Worm (Caenorhabditis elegans) whole organism, L1 larva: ENCODE data around the gene slc-17.7.
A peak's percentile ranks its signal among the peaks of the same experiment; 100 is the strongest.

ENCODE experiments used
- C04F5.9 ChIP-seq: sonication (generic microtip); optimal IDR thresholded peaks from 2 replicates; lab custom pipeline; 2016; ENCODE audit warnings: missing genetic modification characterization, missing compliant biosample characterization
- C16A3.4 ChIP-seq: fragments of 150-350 bp; optimal IDR thresholded peaks from 2 replicates; lab custom pipeline; 2014; ENCODE audit warnings: missing biosample characterization, missing genetic modification characterization
- F16B12.6 ChIP-seq: fragments of 150-350 bp; optimal IDR thresholded peaks from 2 replicates; lab custom pipeline; 2014; ENCODE audit warnings: missing biosample characterization, missing genetic modification characterization
- Y116A8C.19 ChIP-seq: sonication (generic microtip); optimal IDR thresholded peaks from 2 replicates; lab custom pipeline; 2016; ENCODE audit warnings: missing compliant biosample characterization, missing genetic modification characterization, borderline replicate concordance
- ceh-82 ChIP-seq, 3 experiments: fragments of 150-350 bp in 1 of 3; sonication (generic microtip) in 2 of 3; optimal IDR thresholded peaks; 2 replicates each; lab custom pipeline; 2014 to 2017; ENCODE audit warnings: missing biosample characterization in 3 of 3, missing genetic modification characterization in 3 of 3
- ceh-88 ChIP-seq: fragments of 200-800 bp; sonication (Bioruptor generic); IDR thresholded peaks from 2 replicates; pipeline ENCODE4 v1.3.6; 2022; ENCODE audit warnings: missing genetic modification characterization, missing compliant biosample characterization
- ceh-90 ChIP-seq: sonication (generic microtip); optimal IDR thresholded peaks from 2 replicates; lab custom pipeline; 2016; ENCODE audit warnings: missing genetic modification characterization, missing compliant biosample characterization
- dsc-1 ChIP-seq: sonication (generic microtip); optimal IDR thresholded peaks from 2 replicates; lab custom pipeline; 2016; ENCODE audit warnings: mild to moderate bottlenecking, missing genetic modification characterization, missing compliant biosample characterization
- efl-3 ChIP-seq: fragments of 200-800 bp; sonication (Bioruptor generic); optimal IDR thresholded peaks from 2 replicates; lab custom pipeline; 2018; ENCODE audit warnings: mild to moderate bottlenecking, missing genetic modification characterization, missing compliant biosample characterization
- egl-13 ChIP-seq: sonication (generic microtip); optimal IDR thresholded peaks from 2 replicates; lab custom pipeline; 2016; ENCODE audit warnings: missing genotype, missing genetic modification reagents, missing genetic modification characterization, missing compliant biosample characterization
- elt-2 ChIP-seq: sonication (generic microtip); optimal IDR thresholded peaks from 2 replicates; lab custom pipeline; 2016; ENCODE audit warnings: missing genetic modification characterization, mild to moderate bottlenecking, inconsistent platforms, missing compliant biosample characterization, missing genetic modification reagents
- ets-5 ChIP-seq: fragments of 200-800 bp; sonication (Bioruptor generic); IDR thresholded peaks from 2 replicates; pipeline ENCODE4 v1.3.6; 2022; ENCODE audit warnings: missing genetic modification characterization, missing compliant biosample characterization
- fkh-4 ChIP-seq: sonication (generic microtip); optimal IDR thresholded peaks from 2 replicates; lab custom pipeline; 2016; ENCODE audit warnings: missing compliant biosample characterization, missing genetic modification characterization, borderline replicate concordance
- fkh-8 ChIP-seq: sonication (generic microtip); optimal IDR thresholded peaks from 2 replicates; lab custom pipeline; 2016; ENCODE audit warnings: mild to moderate bottlenecking, missing genetic modification characterization, missing compliant biosample characterization
- fos-1 ChIP-seq: fragments of 150-350 bp; optimal IDR thresholded peaks from 2 replicates; lab custom pipeline; 2014; ENCODE audit warnings: missing biosample characterization, missing genetic modification characterization
- hlh-17 ChIP-seq: fragments of 200-800 bp; sonication (Bioruptor generic); optimal IDR thresholded peaks from 2 replicates; lab custom pipeline; 2018; ENCODE audit warnings: missing genetic modification characterization, mild to moderate bottlenecking, missing compliant biosample characterization, moderate library complexity, borderline replicate concordance
- hlh-4 ChIP-seq: sonication (generic microtip); optimal IDR thresholded peaks from 2 replicates; lab custom pipeline; 2016; ENCODE audit warnings: mild to moderate bottlenecking, missing genetic modification characterization, missing compliant biosample characterization
- isw-1 ChIP-seq: fragments of 200-800 bp; sonication (Bioruptor generic); IDR thresholded peaks from 2 replicates; pipeline ENCODE4 v1.3.6; 2022; ENCODE audit warnings: missing genetic modification characterization, missing compliant biosample characterization
- jun-1 ChIP-seq: fragments of 150-350 bp; optimal IDR thresholded peaks from 2 replicates; lab custom pipeline; 2014; ENCODE audit warnings: missing biosample characterization, missing genetic modification reagents, missing genetic modification characterization
- lin-14 ChIP-seq: fragments of 200-800 bp; sonication (Bioruptor generic); optimal IDR thresholded peaks from 2 replicates; lab custom pipeline; 2018; ENCODE audit warnings: mild to moderate bottlenecking, missing genetic modification characterization, moderate library complexity, missing compliant biosample characterization
- lin-39 ChIP-seq: fragments of 150-350 bp; optimal IDR thresholded peaks from 2 replicates; lab custom pipeline; 2014; ENCODE audit warnings: missing biosample characterization, missing genetic modification reagents, missing genetic modification characterization
- lsy-2 ChIP-seq, 2 experiments: fragments of 150-350 bp; optimal IDR thresholded peaks; 2 replicates each; lab custom pipeline; 2014; ENCODE audit warnings: missing biosample characterization in 2 of 2, missing genetic modification characterization in 2 of 2
- mdl-1 ChIP-seq, 2 experiments: fragments of 150-350 bp; optimal IDR thresholded peaks; 2 replicates each; lab custom pipeline; 2014 to 2017; ENCODE audit warnings: missing biosample characterization in 2 of 2, missing genetic modification characterization in 2 of 2, inconsistent platforms in 1 of 2
- mep-1 ChIP-seq: fragments of 150-350 bp; optimal IDR thresholded peaks from 2 replicates; lab custom pipeline; 2014; ENCODE audit warnings: missing biosample characterization, missing genetic modification characterization
- nhr-11 ChIP-seq: fragments of 150-350 bp; optimal IDR thresholded peaks from 2 replicates; lab custom pipeline; 2014; ENCODE audit warnings: missing biosample characterization, missing genetic modification characterization
- nhr-12 ChIP-seq: sonication (generic microtip); optimal IDR thresholded peaks from 2 replicates; lab custom pipeline; 2017; ENCODE audit warnings: missing biosample characterization, missing genetic modification characterization
- nhr-19 ChIP-seq: fragments of 200-800 bp; sonication (Bioruptor generic); conservative IDR thresholded peaks from 2 replicates; pipeline ENCODE4 v1.3.6; 2022; ENCODE audit warnings: missing genetic modification characterization, missing compliant biosample characterization
- nhr-20 ChIP-seq: sonication (generic microtip); optimal IDR thresholded peaks from 2 replicates; lab custom pipeline; 2016; ENCODE audit warnings: mild to moderate bottlenecking, missing genetic modification characterization, missing compliant biosample characterization
- nhr-28 ChIP-seq: fragments of 150-350 bp; optimal IDR thresholded peaks from 2 replicates; lab custom pipeline; 2014; ENCODE audit warnings: missing biosample characterization, missing genetic modification characterization
- nhr-47 ChIP-seq: sonication (generic microtip); optimal IDR thresholded peaks from 2 replicates; lab custom pipeline; 2016; ENCODE audit warnings: mild to moderate bottlenecking, missing genetic modification characterization, moderate library complexity, missing compliant biosample characterization
- nhr-71 ChIP-seq: sonication (generic microtip); optimal IDR thresholded peaks from 2 replicates; lab custom pipeline; 2016; ENCODE audit warnings: mild to moderate bottlenecking, missing genetic modification characterization, moderate library complexity, missing compliant biosample characterization
- nhr-84 ChIP-seq: sonication (generic microtip); optimal IDR thresholded peaks from 2 replicates; lab custom pipeline; 2017; ENCODE audit warnings: missing biosample characterization, missing genetic modification characterization
- nhr-90 ChIP-seq: sonication (generic microtip); optimal IDR thresholded peaks from 2 replicates; lab custom pipeline; 2016; ENCODE audit warnings: mild to moderate bottlenecking, missing genetic modification characterization, missing compliant biosample characterization; ENCODE audit not compliant: poor library complexity
- pax-3 ChIP-seq: fragments of 200-800 bp; sonication (Bioruptor generic); optimal IDR thresholded peaks from 2 replicates; lab custom pipeline; 2018; ENCODE audit warnings: mild to moderate bottlenecking, missing genetic modification characterization, moderate library complexity, missing compliant biosample characterization
- pqm-1 ChIP-seq: sonication (generic microtip); optimal IDR thresholded peaks from 3 replicates; lab custom pipeline; 2017; ENCODE audit warnings: missing biosample characterization, missing genetic modification characterization
- skn-1 ChIP-seq: fragments of 150-350 bp; optimal IDR thresholded peaks from 2 replicates; lab custom pipeline; 2014; ENCODE audit warnings: missing biosample characterization, missing genetic modification characterization
- sox-4 ChIP-seq: sonication (generic microtip); optimal IDR thresholded peaks from 2 replicates; lab custom pipeline; 2016; ENCODE audit warnings: missing genetic modification characterization, missing compliant biosample characterization
- sptf-1 ChIP-seq: fragments of 150-350 bp; optimal IDR thresholded peaks from 2 replicates; lab custom pipeline; 2014; ENCODE audit warnings: missing biosample characterization, missing genetic modification characterization
- sup-37 ChIP-seq: fragments of 200-800 bp; sonication (Bioruptor generic); optimal IDR thresholded peaks from 2 replicates; lab custom pipeline; 2018; ENCODE audit warnings: mild to moderate bottlenecking, missing genetic modification characterization, missing compliant biosample characterization
- swsn-7 ChIP-seq: sonication (generic microtip); optimal IDR thresholded peaks from 2 replicates; lab custom pipeline; 2016; ENCODE audit warnings: missing genetic modification characterization, missing compliant biosample characterization
- tbx-2 ChIP-seq: sonication (generic microtip); optimal IDR thresholded peaks from 2 replicates; lab custom pipeline; 2016; ENCODE audit warnings: missing genetic modification characterization, missing compliant biosample characterization
- unc-130 ChIP-seq: fragments of 150-350 bp; optimal IDR thresholded peaks from 2 replicates; lab custom pipeline; 2017; ENCODE audit warnings: missing biosample characterization, missing genetic modification characterization, inconsistent platforms
- unc-62 ChIP-seq: fragments of 150-350 bp; optimal IDR thresholded peaks from 2 replicates; lab custom pipeline; 2014; ENCODE audit warnings: missing biosample characterization, missing genetic modification reagents, missing genetic modification characterization
- vab-15 ChIP-seq: sonication (generic microtip); optimal IDR thresholded peaks from 2 replicates; lab custom pipeline; 2017; ENCODE audit warnings: missing genotype, mild to moderate bottlenecking, missing genetic modification characterization, missing compliant biosample characterization
- zag-1 ChIP-seq: fragments of 150-350 bp; optimal IDR thresholded peaks from 2 replicates; lab custom pipeline; 2014; ENCODE audit warnings: missing biosample characterization, missing genetic modification characterization
- ztf-4 ChIP-seq: fragments of 150-350 bp; optimal IDR thresholded peaks from 2 replicates; lab custom pipeline; 2014; ENCODE audit warnings: missing biosample characterization, missing genetic modification characterization

Gene slc-17.7

DNA sequence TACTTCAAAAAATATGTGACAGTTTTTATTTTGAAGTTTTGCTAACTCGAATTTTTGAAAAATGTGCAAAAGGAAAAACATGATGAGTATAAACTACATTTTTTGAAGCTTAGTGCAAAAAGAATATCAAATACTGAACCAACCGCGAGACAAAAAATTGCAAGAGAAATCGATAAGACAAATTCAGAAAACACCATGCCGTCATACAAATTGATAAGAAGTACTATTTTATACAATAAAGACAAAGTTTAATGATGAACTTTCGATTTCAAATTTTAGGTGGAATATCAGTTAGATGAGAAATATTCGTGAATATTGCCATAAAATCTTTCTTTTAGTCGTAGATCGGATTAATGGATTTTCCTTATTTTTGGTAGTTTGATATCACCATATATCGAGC, 3.6 kb downstream of the slc-17.7 start:
- TF ChIP-seq elt-2 (tag; lab: Kevin White, UChicago) (peak; percentile 10), sox-4 (tag; lab: Kevin White, UChicago) (no peak), zag-1 (tag; lab: Kevin White, UChicago) (no peak), nhr-20 (peak; percentile 13)

DNA sequence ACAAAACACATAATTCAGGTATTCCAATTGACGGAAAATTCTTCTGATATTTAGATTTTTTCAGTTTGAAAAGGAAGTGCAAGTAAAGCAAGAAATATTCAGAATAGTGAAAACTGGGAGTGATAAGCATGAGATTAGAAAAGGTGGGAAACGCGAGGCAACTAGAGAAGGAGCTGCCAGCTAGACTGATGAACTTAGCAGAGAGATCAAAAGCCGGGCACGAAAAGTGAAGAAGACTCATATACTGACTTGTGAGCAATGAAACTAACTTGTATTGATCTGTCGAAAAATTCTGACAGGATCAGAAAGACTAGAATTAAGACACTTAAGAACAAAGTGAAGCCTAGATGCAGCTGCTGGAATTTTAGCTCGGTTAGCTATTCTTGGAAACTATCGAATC, 4.8 kb downstream of the slc-17.7 start, which contains the start of gene nhr-36:
Gene nhr-36, minus strand, starts transcription at position 101 of the 400 bp plus-strand sequence.
- TF ChIP-seq lin-14 (no peak), fkh-8 (peak; percentile 24), nhr-12 (tag; lab: Kevin White, UChicago) (no peak), F16B12.6 (tag; lab: Kevin White, UChicago) (no peak), hlh-17 (GFP tag; lab: Kevin White, UChicago) (no peak), sup-37 (no peak), fkh-4 (no peak), elt-2 (tag; lab: Kevin White, UChicago) (no peak), pax-3 (tag; lab: Kevin White, UChicago) (no peak), nhr-47 (tag; lab: Kevin White, UChicago) (peak; percentile 32), C04F5.9 (no peak), vab-15 (tag; lab: Kevin White, UChicago) (no peak), jun-1 (tag; lab: Kevin White, UChicago) (no peak), C16A3.4 (tag; lab: Kevin White, UChicago) (no peak), lin-39 (no peak), nhr-71 (tag; lab: Kevin White, UChicago) (peak; percentile 36), ceh-82 (tag; optimal IDR thresholded peaks at IDR 0.05; lab: Kevin White, UChicago) (no peak), tbx-2 (tag; lab: Kevin White, UChicago) (no peak)

DNA sequence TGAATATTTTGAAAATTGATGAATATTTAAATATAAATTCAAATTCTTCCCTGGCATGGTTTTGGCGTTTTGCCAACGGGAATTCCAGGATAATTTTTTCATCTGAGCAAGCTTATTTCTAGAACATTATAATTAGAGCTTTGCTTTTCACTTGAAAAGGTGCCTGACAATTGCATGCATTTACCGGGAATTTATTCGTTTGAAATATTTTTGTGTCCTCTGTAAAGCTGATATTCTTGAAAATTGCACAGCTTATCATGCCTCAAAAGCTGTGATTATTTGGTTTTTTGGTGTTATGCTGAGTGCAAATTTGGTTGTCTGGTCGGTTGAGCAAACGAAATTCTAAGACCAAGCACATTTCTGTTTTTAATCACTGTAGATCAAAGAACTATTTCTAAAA, 5.9 kb downstream of the slc-17.7 start:
- TF ChIP-seq nhr-71 (tag; lab: Kevin White, UChicago) = peak; percentile 80
- no peak for TF ChIP-seq nhr-11 (tag; lab: Kevin White, UChicago)
- TF ChIP-seq jun-1 (tag; lab: Kevin White, UChicago) = no peak
- peak; percentile 84 for TF ChIP-seq fkh-8
- no peak for TF ChIP-seq pqm-1 (tag; lab: Kevin White, UChicago)
- no peak for TF ChIP-seq ceh-82 (tag; optimal IDR thresholded peaks at IDR 0.05; lab: Kevin White, UChicago)
- TF ChIP-seq ceh-90 (tag; lab: Kevin White, UChicago) = no peak
- no peak for TF ChIP-seq zag-1 (tag; lab: Kevin White, UChicago)
- TF ChIP-seq efl-3 (GFP tag; lab: Kevin White, UChicago) = no peak
- TF ChIP-seq egl-13 (tag; lab: Kevin White, UChicago) = no peak
- peak; percentile 43 for TF ChIP-seq nhr-47 (tag; lab: Kevin White, UChicago)
- no peak for TF ChIP-seq skn-1 (tag; lab: Kevin White, UChicago)
- peak; percentile 12 for TF ChIP-seq swsn-7 (tag; lab: Kevin White, UChicago)
- no peak for TF ChIP-seq unc-130
- peak; percentile 73 for TF ChIP-seq dsc-1 (tag; lab: Kevin White, UChicago)
- TF ChIP-seq lsy-2 (tag; optimal IDR thresholded peaks at IDR 0.05; lab: Kevin White, UChicago) = no peak
- TF ChIP-seq hlh-4 = peak; percentile 58
- TF ChIP-seq sox-4 (tag; lab: Kevin White, UChicago) = peak; percentile 68
- no peak for TF ChIP-seq lin-14
- TF ChIP-seq ztf-4 = no peak
- peak; percentile 60 for TF ChIP-seq pax-3 (tag; lab: Kevin White, UChicago)
- no peak for TF ChIP-seq C04F5.9
- no peak for TF ChIP-seq unc-62 (GFP tag; lab: Kevin White, UChicago)
- TF ChIP-seq ets-5 (GFP tag; lab: Robert Waterston, UW) = no peak

DNA sequence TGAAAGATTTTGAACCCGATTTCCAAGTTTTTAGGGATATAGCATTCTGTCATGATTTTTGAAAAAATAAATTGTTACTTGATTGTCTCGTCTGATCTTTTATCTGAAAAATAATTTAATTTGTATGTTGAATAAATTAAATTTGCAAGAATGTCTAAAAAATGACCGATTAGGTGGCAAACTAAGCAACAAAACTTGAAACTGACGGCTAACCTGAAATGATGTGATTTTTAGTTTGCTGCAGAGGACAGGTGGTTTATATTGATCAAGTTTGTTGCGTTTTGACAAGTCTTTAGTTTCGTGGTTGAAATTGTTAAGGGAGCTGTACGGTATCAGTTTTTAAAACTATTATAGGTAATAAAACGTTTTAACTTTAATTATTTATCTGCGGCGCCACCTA, 8.8 kb downstream of the slc-17.7 start, which contains the start of gene F07C3.16:
Gene F07C3.16, minus strand, starts transcription at position 101 of the 400 bp plus-strand sequence.
- TF ChIP-seq sox-4 (tag; lab: Kevin White, UChicago) (no peak), nhr-28 (no peak), mep-1 (tag; lab: Kevin White, UChicago) (no peak), nhr-84 (tag; lab: Kevin White, UChicago) (no peak), nhr-19 (GFP tag; lab: Robert Waterston, UW) (no peak), fos-1 (tag; lab: Kevin White, UChicago) (no peak), Y116A8C.19 (tag; lab: Kevin White, UChicago) (no peak), zag-1 (tag; lab: Kevin White, UChicago) (no peak), lin-39 (no peak), sptf-1 (tag; lab: Kevin White, UChicago) (no peak), mdl-1 (tag; optimal IDR thresholded peaks at IDR 0.05; lab: Kevin White, UChicago) (no peak), nhr-90 (tag; lab: Kevin White, UChicago) (no peak), ceh-88 (GFP tag; lab: Robert Waterston, UW) (no peak), pqm-1 (tag; lab: Kevin White, UChicago) (no peak), nhr-47 (tag; lab: Kevin White, UChicago) (no peak), isw-1 (no peak), tbx-2 (tag; lab: Kevin White, UChicago) (no peak), swsn-7 (tag; lab: Kevin White, UChicago) (no peak), nhr-71 (tag; lab: Kevin White, UChicago) (no peak)
